Fruit fly (Drosophila melanogaster) whole organism, embryonic: ENCODE measurements around the gene CG44270.
A peak's percentile ranks its signal among the peaks of the same experiment; 100 is the strongest.

Experiments
- Abd-B ChIP-seq: fragments of 200-800 bp; sonication (Bioruptor generic); optimal IDR thresholded peaks from 2 replicates; lab custom pipeline; 2018; ENCODE audit warnings: missing biosample characterization, mild to moderate bottlenecking, missing genetic modification characterization, moderate library complexity
- CG10267 ChIP-seq: fragments of 200-800 bp; sonication (Bioruptor generic); optimal IDR thresholded peaks from 2 replicates; lab custom pipeline; 2018; ENCODE audit warnings: missing biosample characterization, mild to moderate bottlenecking, missing genetic modification characterization, moderate library complexity
- CG12299 ChIP-seq: fragments of 200-800 bp; sonication (Bioruptor generic); optimal IDR thresholded peaks from 2 replicates; lab custom pipeline; 2018; ENCODE audit warnings: missing biosample characterization, mild to moderate bottlenecking, missing genetic modification characterization
- CG16815 ChIP-seq: fragments of 200-800 bp; sonication (Bioruptor generic); optimal IDR thresholded peaks from 3 replicates; lab custom pipeline; 2017; ENCODE audit warnings: missing biosample characterization, mild to moderate bottlenecking, missing genetic modification characterization
- CG17328 ChIP-seq: fragments of 200-800 bp; sonication (Bioruptor generic); IDR thresholded peaks from 2 replicates; pipeline ENCODE4 v1.3.6; 2022; ENCODE audit warnings: missing biosample characterization, missing genetic modification characterization
- CG17612 ChIP-seq: fragments of 200-800 bp; sonication (Bioruptor generic); IDR thresholded peaks from 2 replicates; pipeline ENCODE4 v1.3.6; 2022; ENCODE audit warnings: missing biosample characterization, missing genetic modification characterization
- CG34376 ChIP-seq: fragments of 200-800 bp; sonication (Bioruptor generic); optimal IDR thresholded peaks from 2 replicates; lab custom pipeline; 2018; ENCODE audit warnings: missing biosample characterization, mild to moderate bottlenecking, missing genetic modification characterization
- CG4854 ChIP-seq: fragments of 200-800 bp; sonication (Bioruptor generic); optimal IDR thresholded peaks from 2 replicates; lab custom pipeline; 2016; ENCODE audit warnings: missing biosample characterization, missing genetic modification characterization, inconsistent platforms
- CG6765 ChIP-seq: fragments of 200-800 bp; sonication (Bioruptor generic); optimal IDR thresholded peaks from 3 replicates; lab custom pipeline; 2017; ENCODE audit warnings: missing biosample characterization, mild to moderate bottlenecking, missing genetic modification characterization
- CG8388 ChIP-seq: fragments of 200-800 bp; sonication (Bioruptor generic); optimal IDR thresholded peaks from 2 replicates; lab custom pipeline; 2019; ENCODE audit warnings: missing biosample characterization, mild to moderate bottlenecking, missing genetic modification characterization, moderate library complexity
- Ets65A ChIP-seq: fragments of 200-800 bp; sonication (Bioruptor generic); peaks from one replicate; lab custom pipeline; 2016; ENCODE audit warnings: missing biosample characterization, missing genetic modification characterization
- H15 ChIP-seq: fragments of 200-800 bp; sonication (Bioruptor generic); IDR thresholded peaks from 3 replicates; pipeline ENCODE4 v1.3.6; 2022; ENCODE audit warnings: missing biosample characterization, missing genetic modification characterization
- Hr78 ChIP-seq, 2 experiments: fragments of 200-800 bp in 1 of 2; fragments of >200 bp in 1 of 2; sonication (Bioruptor generic) in 1 of 2; optimal IDR thresholded peaks; 2 replicates each; lab custom pipeline; 2017 to 2019; ENCODE audit warnings: missing biosample characterization in 2 of 2, missing genetic modification characterization in 2 of 2, mild to moderate bottlenecking in 1 of 2, moderate library complexity in 1 of 2
- Med ChIP-seq: fragments of 200-800 bp; sonication (Bioruptor generic); peaks from one replicate; lab custom pipeline; 2016; ENCODE audit warnings: missing biosample characterization, missing genetic modification characterization, mild to moderate bottlenecking, inconsistent platforms, moderate library complexity
- Neu2 ChIP-seq: fragments of 200-800 bp; sonication (Bioruptor generic); optimal IDR thresholded peaks from 3 replicates; lab custom pipeline; 2016; ENCODE audit warnings: missing biosample characterization, missing genetic modification characterization, borderline replicate concordance
- Nf-YA ChIP-seq: fragments of 200-800 bp; sonication (Bioruptor generic); IDR thresholded peaks from 2 replicates; pipeline ENCODE4 v1.3.6; 2022; ENCODE audit warnings: missing biosample characterization, missing genetic modification characterization
- NfI ChIP-seq: fragments of 200-800 bp; sonication (Bioruptor generic); optimal IDR thresholded peaks from 3 replicates; lab custom pipeline; 2018; ENCODE audit warnings: missing biosample characterization, mild to moderate bottlenecking, missing genetic modification characterization, moderate library complexity
- Pdp1 ChIP-seq, 2 experiments: fragments of 200-800 bp; sonication (Bioruptor generic); optimal IDR thresholded peaks; 3 replicates each; lab custom pipeline; 2016; ENCODE audit warnings: missing biosample characterization in 2 of 2, missing genetic modification characterization in 2 of 2, mild to moderate bottlenecking in 1 of 2, moderate library complexity in 1 of 2
- al ChIP-seq: fragments of 200-800 bp; sonication (Bioruptor generic); IDR thresholded peaks from 2 replicates; pipeline ENCODE4 v1.3.6; 2022; ENCODE audit warnings: missing biosample characterization, missing genetic modification characterization
- bowl ChIP-seq: fragments of 200-800 bp; sonication (Bioruptor generic); IDR thresholded peaks from 2 replicates; pipeline ENCODE4 v1.3.6; 2022; ENCODE audit warnings: missing biosample characterization, missing genetic modification characterization
- chinmo ChIP-seq: fragments of 200-800 bp; sonication (Bioruptor generic); IDR thresholded peaks from 4 replicates; pipeline ENCODE4 v1.3.6; 2022; ENCODE audit warnings: missing biosample characterization, missing genetic modification characterization; ENCODE audit not compliant: partially characterized antibody
- chm ChIP-seq: fragments of 200-800 bp; sonication (Bioruptor generic); IDR thresholded peaks from 2 replicates; pipeline ENCODE4 v1.3.6; 2022; ENCODE audit warnings: missing biosample characterization, missing genetic modification characterization
- corto ChIP-seq: fragments of 200-800 bp; sonication (Bioruptor generic); optimal IDR thresholded peaks from 2 replicates; lab custom pipeline; 2016; ENCODE audit warnings: missing biosample characterization, mild to moderate bottlenecking, missing genetic modification characterization, moderate library complexity
- crc ChIP-seq: fragments of 200-800 bp; sonication (Bioruptor generic); optimal IDR thresholded peaks from 2 replicates; lab custom pipeline; 2016; ENCODE audit warnings: missing biosample characterization, missing genetic modification characterization
- dati ChIP-seq: fragments of 200-800 bp; sonication (Bioruptor generic); IDR thresholded peaks from 2 replicates; pipeline ENCODE4 v1.3.6; 2022; ENCODE audit warnings: missing biosample characterization, missing genetic modification characterization
- dm ChIP-seq: fragments of 200-800 bp; sonication (Bioruptor generic); optimal IDR thresholded peaks from 3 replicates; lab custom pipeline; 2016; ENCODE audit warnings: missing biosample characterization, missing genetic modification characterization
- ftz-f1 ChIP-seq: fragments of 200-800 bp; sonication (Bioruptor generic); optimal IDR thresholded peaks from 2 replicates; lab custom pipeline; 2016; ENCODE audit warnings: missing biosample characterization, missing genetic modification characterization
- grau ChIP-seq: fragments of 200-800 bp; optimal IDR thresholded peaks from 3 replicates; lab custom pipeline; 2019; ENCODE audit warnings: missing biosample characterization, mild to moderate bottlenecking, missing genetic modification characterization, moderate library complexity
- nom ChIP-seq: fragments of 200-800 bp; sonication (Bioruptor generic); optimal IDR thresholded peaks from 2 replicates; lab custom pipeline; 2017; ENCODE audit warnings: missing biosample characterization, missing genetic modification characterization, mild to moderate bottlenecking, moderate library complexity, missing genetic modification reagents
- pfk ChIP-seq: fragments of 200-800 bp; sonication (Bioruptor generic); optimal IDR thresholded peaks from 2 replicates; lab custom pipeline; 2018; ENCODE audit warnings: missing biosample characterization, mild to moderate bottlenecking, missing genetic modification characterization, moderate library complexity
- pros ChIP-seq: fragments of 200-800 bp; sonication (Bioruptor generic); optimal IDR thresholded peaks from 3 replicates; lab custom pipeline; 2019; ENCODE audit warnings: missing biosample characterization, mild to moderate bottlenecking, missing genetic modification characterization, moderate library complexity
- sc ChIP-seq, 3 experiments: fragments of >200 bp in 2 of 3; fragments of 200-800 bp in 1 of 3; sonication (Bioruptor generic) in 1 of 3; optimal IDR thresholded peaks; 2 replicates in 2 of 3; 3 replicates in 1 of 3; lab custom pipeline; 2017; ENCODE audit warnings: mild to moderate bottlenecking in 1 of 3, missing biosample characterization in 1 of 3, missing genetic modification characterization in 1 of 3, missing genetic modification reagents in 1 of 3
- seq ChIP-seq: fragments of 200-800 bp; sonication (Bioruptor generic); IDR thresholded peaks from 2 replicates; pipeline ENCODE4 v1.3.6; 2022; ENCODE audit warnings: missing biosample characterization, missing genetic modification characterization
- sima ChIP-seq: fragments of 200-800 bp; sonication (Bioruptor generic); optimal IDR thresholded peaks from 2 replicates; lab custom pipeline; 2016; ENCODE audit warnings: missing biosample characterization, missing genetic modification characterization
- tll ChIP-seq, 2 experiments: fragments of 200-800 bp in 1 of 2; fragments of >200 bp in 1 of 2; sonication (Bioruptor generic) in 1 of 2; optimal IDR thresholded peaks; 2 replicates each; lab custom pipeline; 2017 to 2019; ENCODE audit warnings: missing biosample characterization in 2 of 2, missing genetic modification characterization in 2 of 2, mild to moderate bottlenecking in 1 of 2, moderate library complexity in 1 of 2
- twi ChIP-seq: fragments of 200-800 bp; optimal IDR thresholded peaks from 2 replicates; lab custom pipeline; 2019; ENCODE audit warnings: missing biosample characterization, mild to moderate bottlenecking, missing genetic modification characterization, moderate library complexity
- vfl ChIP-seq: fragments of 200-800 bp; sonication (Bioruptor generic); optimal IDR thresholded peaks from 2 replicates; lab custom pipeline; 2016; ENCODE audit warnings: missing biosample characterization, missing genetic modification characterization
- vvl ChIP-seq: fragments of 200-800 bp; sonication (Bioruptor generic); IDR thresholded peaks from 2 replicates; pipeline ENCODE4 v1.3.6; 2022; ENCODE audit warnings: missing biosample characterization, missing genetic modification characterization

Gene CG44270

dm6 chr2L:20483603-20484002 lies 47.3 kb upstream of the CG44270 start (continued):
- no peak for TF ChIP-seq CG34376 (GFP tag; lab: Kevin White, UChicago)
- no peak for TF ChIP-seq dati (GFP tag; lab: Robert Waterston, UW)
- TF ChIP-seq seq (GFP tag; lab: Robert Waterston, UW) = no peak
- no peak for TF ChIP-seq Neu2 (GFP tag; lab: Kevin White, UChicago)
- no peak for TF ChIP-seq chm
- TF ChIP-seq Med (GFP tag; lab: Kevin White, UChicago) = peak; percentile 28
- no peak for TF ChIP-seq CG10267 (tag; lab: Kevin White, UChicago)
- TF ChIP-seq dm (GFP tag; lab: Kevin White, UChicago) = no peak
- no peak for TF ChIP-seq Hr78 (GFP tag; optimal IDR thresholded peaks at IDR 0.05; lab: Kevin White, UChicago)
- TF ChIP-seq Nf-YA (GFP tag; lab: Robert Waterston, UW) = no peak
- TF ChIP-seq ftz-f1 = no peak
- no peak for TF ChIP-seq Abd-B (GFP tag; lab: Kevin White, UChicago)
- TF ChIP-seq vfl (GFP tag; lab: Kevin White, UChicago) = no peak
- TF ChIP-seq CG17612 (GFP tag; lab: Robert Waterston, UW) = no peak
- TF ChIP-seq sima (GFP tag; lab: Kevin White, UChicago) = no peak
- no peak for TF ChIP-seq CG4854 (GFP tag; lab: Kevin White, UChicago)
- no peak for TF ChIP-seq vvl (GFP tag; lab: Robert Waterston, UW)
- TF ChIP-seq pros = no peak
- TF ChIP-seq Pdp1 (GFP tag; optimal IDR thresholded peaks at IDR 0.05; lab: Kevin White, UChicago) = no peak
- TF ChIP-seq corto (GFP tag; lab: Kevin White, UChicago) = no peak
- no peak for TF ChIP-seq crc (GFP tag; lab: Kevin White, UChicago)
- TF ChIP-seq H15 = no peak
- TF ChIP-seq sc (optimal IDR thresholded peaks at IDR 0.05; lab: Kevin White, UChicago) = no peak
- no peak for TF ChIP-seq sc (GFP tag; optimal IDR thresholded peaks at IDR 0.05; lab: Kevin White, UChicago)
- peak; percentile 2 for TF ChIP-seq NfI

- TF ChIP-seq CG17328 (GFP tag; lab: Robert Waterston, UW) (no peak), chm (peak; percentile 11; the same call in 1 of the 2 replicates), tll (GFP tag; optimal IDR thresholded peaks at IDR 0.05; lab: Kevin White, UChicago) (peak in 1 of 2 experiments; percentile 42), al (GFP tag; lab: Robert Waterston, UW) (no peak), CG12299 (tag; lab: Kevin White, UChicago) (no peak), dm (GFP tag; lab: Kevin White, UChicago) (peak; percentile 31), CG8388 (GFP tag; lab: Kevin White, UChicago) (no peak), grau (tag; lab: Kevin White, UChicago) (no peak), Ets65A (GFP tag; lab: Kevin White, UChicago) (peak; percentile 84), twi (tag; lab: Kevin White, UChicago) (peak; percentile 100), Med (GFP tag; lab: Kevin White, UChicago) (peak; percentile 56), chinmo (GFP tag; lab: Robert Waterston, UW) (no peak)
These were observed 44.7 kb upstream of the CG44270 start for dm6 chr2L:20486050-20486751.

dm6 chr2L:20486752-20487141 lies 44.1 kb upstream of the CG44270 start:
- TF ChIP-seq bowl = no peak
- no peak for TF ChIP-seq pfk (GFP tag; lab: Kevin White, UChicago)
- no peak for TF ChIP-seq CG6765 (GFP tag; lab: Kevin White, UChicago)
- no peak for TF ChIP-seq CG16815 (GFP tag; lab: Kevin White, UChicago)
- TF ChIP-seq nom (GFP tag; lab: Kevin White, UChicago) = peak; percentile 36
- TF ChIP-seq Ets65A (GFP tag; lab: Kevin White, UChicago) = peak; percentile 64
- TF ChIP-seq, all 482 proteins: peak for 2
